Fruit fly (Drosophila melanogaster) whole organism, wandering third instar larva: ENCODE measurements around the gene CG13003.

Experiments
- CG32264 ChIP-seq: fragments of 200-800 bp; sonication (Bioruptor generic); optimal IDR thresholded peaks from 2 replicates; lab custom pipeline; 2016; ENCODE audit warnings: missing biosample characterization, missing genetic modification characterization
- Dfd ChIP-seq: fragments of >200 bp; optimal IDR thresholded peaks from 2 replicates; lab custom pipeline; 2017; ENCODE audit warnings: missing biosample characterization, missing genetic modification characterization
- Hr83 ChIP-seq: fragments of 200-300 bp; sonication (Bioruptor generic); optimal IDR thresholded peaks from 2 replicates; lab custom pipeline; 2016; ENCODE audit warnings: missing biosample characterization, mild to moderate bottlenecking, missing genetic modification characterization, moderate library complexity; ENCODE audit not compliant: poor library complexity, severe bottlenecking
- OdsH ChIP-seq: fragments of 200-800 bp; sonication (Bioruptor generic); optimal IDR thresholded peaks from 2 replicates; lab custom pipeline; 2016; ENCODE audit warnings: missing biosample characterization, mild to moderate bottlenecking, missing genetic modification characterization
- dmrt93B ChIP-seq: fragments of 200-800 bp; sonication (Bioruptor generic); optimal IDR thresholded peaks from 2 replicates; lab custom pipeline; 2018; ENCODE audit warnings: missing biosample characterization, mild to moderate bottlenecking, missing genetic modification characterization
- h ChIP-seq: fragments of 200-800 bp; sonication (Bioruptor generic); optimal IDR thresholded peaks from 3 replicates; lab custom pipeline; 2016; ENCODE audit warnings: missing biosample characterization, mild to moderate bottlenecking, missing genetic modification characterization
- psq ChIP-seq: fragments of 200-800 bp; sonication (Bioruptor generic); optimal IDR thresholded peaks from 3 replicates; lab custom pipeline; 2017; ENCODE audit warnings: missing biosample characterization, mild to moderate bottlenecking, missing genetic modification characterization, moderate library complexity

dm6 chrX:16846575-16846974 is 29.8 kb downstream of the CG13003 start:
- TF ChIP-seq Dfd (GFP tag; lab: Kevin White, UChicago) (no peak), OdsH (GFP tag; lab: Kevin White, UChicago) (no peak), dmrt93B (GFP tag; lab: Kevin White, UChicago) (no peak), h (GFP tag; lab: Kevin White, UChicago) (no peak), CG32264 (GFP tag; lab: Kevin White, UChicago) (no peak), Hr83 (GFP tag; lab: Kevin White, UChicago) (no peak), psq (GFP tag; lab: Kevin White, UChicago) (no peak)
